Worm (Caenorhabditis elegans) whole organism, L3 larva: ENCODE results near the gene hda-4.
A peak's percentile ranks its signal among the peaks of the same experiment; 100 is the strongest.

ENCODE experiments used
- R02D3.7 ChIP-seq: fragments of 150-350 bp; optimal IDR thresholded peaks from 2 replicates; lab custom pipeline; 2014; ENCODE audit warnings: missing biosample characterization, missing genetic modification characterization
- ZK546.5 ChIP-seq: sonication (generic microtip); optimal IDR thresholded peaks from 2 replicates; lab custom pipeline; 2017; ENCODE audit warnings: missing biosample characterization, missing genetic modification characterization
- ceh-16 ChIP-seq: sonication (generic microtip); optimal IDR thresholded peaks from 2 replicates; lab custom pipeline; 2017; ENCODE audit warnings: missing biosample characterization, missing genetic modification characterization
- ceh-28 ChIP-seq: fragments of 150-350 bp; optimal IDR thresholded peaks from 2 replicates; lab custom pipeline; 2014; ENCODE audit warnings: missing biosample characterization, missing genetic modification reagents, missing genetic modification characterization
- ceh-82 ChIP-seq: fragments of 150-350 bp; optimal IDR thresholded peaks from 2 replicates; lab custom pipeline; 2014; ENCODE audit warnings: missing biosample characterization, missing genetic modification characterization
- ceh-9 ChIP-seq: sonication (generic microtip); optimal IDR thresholded peaks from 2 replicates; lab custom pipeline; 2018; ENCODE audit warnings: missing biosample characterization, missing genetic modification characterization
- daf-12 ChIP-seq: fragments of 150-350 bp; optimal IDR thresholded peaks from 2 replicates; lab custom pipeline; 2014; ENCODE audit warnings: missing biosample characterization, missing genetic modification reagents, missing genetic modification characterization
- egl-27 ChIP-seq: sonication (generic microtip); optimal IDR thresholded peaks from 4 replicates; lab custom pipeline; 2017; ENCODE audit warnings: missing biosample characterization, missing genetic modification reagents, missing genetic modification characterization
- elt-1 ChIP-seq: fragments of 150-350 bp; optimal IDR thresholded peaks from 2 replicates; lab custom pipeline; 2014; ENCODE audit warnings: missing biosample characterization, missing genetic modification characterization
- elt-3 ChIP-seq, 3 experiments: fragments of 150-350 bp in 1 of 3; sonication (generic microtip) in 2 of 3; optimal IDR thresholded peaks; 2 replicates in 2 of 3; 4 replicates in 1 of 3; lab custom pipeline; 2014 to 2017; ENCODE audit warnings: missing biosample characterization in 3 of 3, missing genetic modification characterization in 3 of 3
- eor-1 ChIP-seq, 2 experiments: fragments of 150-350 bp; optimal IDR thresholded peaks; 2 replicates each; lab custom pipeline; 2014 to 2018; ENCODE audit warnings: missing biosample characterization in 2 of 2, missing genetic modification characterization in 2 of 2
- fkh-2 ChIP-seq: fragments of 150-350 bp; optimal IDR thresholded peaks from 2 replicates; lab custom pipeline; 2014; ENCODE audit warnings: missing biosample characterization, missing genetic modification reagents, missing genetic modification characterization
- fos-1 ChIP-seq: fragments of 150-350 bp; optimal IDR thresholded peaks from 2 replicates; lab custom pipeline; 2014; ENCODE audit warnings: missing biosample characterization, missing genetic modification characterization
- hmg-11 ChIP-seq: sonication (generic microtip); optimal IDR thresholded peaks from 2 replicates; lab custom pipeline; 2016; ENCODE audit warnings: missing genetic modification characterization, missing compliant biosample characterization
- jun-1 ChIP-seq: fragments of 150-350 bp; optimal IDR thresholded peaks from 2 replicates; lab custom pipeline; 2014; ENCODE audit warnings: missing biosample characterization, missing genetic modification reagents, missing genetic modification characterization
- lin-39 ChIP-seq: fragments of 150-350 bp; optimal IDR thresholded peaks from 2 replicates; lab custom pipeline; 2018; ENCODE audit warnings: missing biosample characterization, missing genetic modification reagents, missing genetic modification characterization
- lsy-12 ChIP-seq: sonication (generic microtip); optimal IDR thresholded peaks from 2 replicates; lab custom pipeline; 2016; ENCODE audit warnings: mild to moderate bottlenecking, missing genetic modification characterization, missing compliant biosample characterization
- mdl-1 ChIP-seq: fragments of 150-350 bp; optimal IDR thresholded peaks from 2 replicates; lab custom pipeline; 2014; ENCODE audit warnings: missing biosample characterization, missing genetic modification characterization
- mml-1 ChIP-seq: fragments of 150-350 bp; sonication (generic microtip); optimal IDR thresholded peaks from 3 replicates; lab custom pipeline; 2014; ENCODE audit warnings: missing biosample characterization, missing genetic modification characterization
- nfya-1 ChIP-seq: sonication (generic microtip); optimal IDR thresholded peaks from 2 replicates; lab custom pipeline; 2017; ENCODE audit warnings: missing genetic modification characterization, mild to moderate bottlenecking, missing compliant biosample characterization, antibody characterized with exemption, moderate library complexity; ENCODE audit not compliant: insufficient read depth
- nhr-11 ChIP-seq: fragments of 150-350 bp; optimal IDR thresholded peaks from 2 replicates; lab custom pipeline; 2014; ENCODE audit warnings: missing biosample characterization, missing genetic modification characterization
- nhr-12 ChIP-seq: fragments of 150-350 bp; optimal IDR thresholded peaks from 2 replicates; lab custom pipeline; 2014; ENCODE audit warnings: missing biosample characterization, missing genetic modification characterization
- nhr-237 ChIP-seq: fragments of 150-350 bp; optimal IDR thresholded peaks from 2 replicates; lab custom pipeline; 2014; ENCODE audit warnings: missing biosample characterization, missing genetic modification characterization
- nhr-28 ChIP-seq: fragments of 150-350 bp; optimal IDR thresholded peaks from 2 replicates; lab custom pipeline; 2014; ENCODE audit warnings: missing biosample characterization, missing genetic modification characterization
- nhr-67 ChIP-seq: fragments of 150-350 bp; optimal IDR thresholded peaks from 2 replicates; lab custom pipeline; 2014; ENCODE audit warnings: missing biosample characterization, missing genetic modification characterization
- nhr-76 ChIP-seq: fragments of 150-350 bp; sonication (generic microtip); optimal IDR thresholded peaks from 5 replicates; lab custom pipeline; 2014; ENCODE audit warnings: missing biosample characterization, missing genetic modification characterization
- nhr-77 ChIP-seq: fragments of 150-350 bp; optimal IDR thresholded peaks from 2 replicates; lab custom pipeline; 2014; ENCODE audit warnings: missing biosample characterization, missing genetic modification characterization
- pha-4 ChIP-seq: fragments of 150-350 bp; optimal IDR thresholded peaks from 2 replicates; lab custom pipeline; 2014; ENCODE audit warnings: missing biosample characterization, missing genetic modification reagents, missing genetic modification characterization
- pqm-1 ChIP-seq: fragments of 150-350 bp; optimal IDR thresholded peaks from 2 replicates; lab custom pipeline; 2017; ENCODE audit warnings: missing biosample characterization, missing genetic modification characterization, inconsistent platforms
- sea-2 ChIP-seq: fragments of 150-350 bp; sonication (generic microtip); optimal IDR thresholded peaks from 4 replicates; lab custom pipeline; 2014; ENCODE audit warnings: missing biosample characterization, missing genetic modification reagents, missing genetic modification characterization
- skn-1 ChIP-seq: fragments of 150-350 bp; optimal IDR thresholded peaks from 2 replicates; lab custom pipeline; 2014; ENCODE audit warnings: missing biosample characterization, missing genetic modification characterization
- snpc-4 ChIP-seq: fragments of 150-350 bp; optimal IDR thresholded peaks from 2 replicates; lab custom pipeline; 2014; ENCODE audit warnings: missing biosample characterization, missing genetic modification characterization
- unc-39 ChIP-seq: sonication (generic microtip); optimal IDR thresholded peaks from 4 replicates; lab custom pipeline; 2017; ENCODE audit warnings: missing biosample characterization, missing genetic modification characterization
- zag-1 ChIP-seq: fragments of 150-350 bp; optimal IDR thresholded peaks from 2 replicates; lab custom pipeline; 2014; ENCODE audit warnings: missing biosample characterization, missing genetic modification characterization
- ztf-11 ChIP-seq: fragments of 150-350 bp; optimal IDR thresholded peaks from 2 replicates; lab custom pipeline; 2014; ENCODE audit warnings: missing biosample characterization, missing genetic modification characterization
- ztf-4 ChIP-seq: fragments of 150-350 bp; optimal IDR thresholded peaks from 2 replicates; lab custom pipeline; 2014; ENCODE audit warnings: missing biosample characterization, missing genetic modification characterization

hda-4 gene

ce11 chrX:16737478-16737877, 8.1 kb downstream of the hda-4 start:
- TF ChIP-seq R02D3.7 (tag; lab: Kevin White, UChicago) = no peak
- TF ChIP-seq pha-4 (tag; lab: Kevin White, UChicago) = no peak
- no peak for TF ChIP-seq mdl-1 (tag; lab: Kevin White, UChicago)
- peak; percentile 56 for TF ChIP-seq lin-39 (tag; lab: Kevin White, UChicago)
- no peak for TF ChIP-seq sea-2 (GFP tag; lab: Kevin White, UChicago)
- TF ChIP-seq nfya-1 (tag; lab: Kevin White, UChicago) = peak; percentile 17
- TF ChIP-seq nhr-28 (tag; lab: Kevin White, UChicago) = no peak
- no peak for TF ChIP-seq nhr-11 (tag; lab: Kevin White, UChicago)
- no peak for TF ChIP-seq ceh-82 (tag; lab: Kevin White, UChicago)
- TF ChIP-seq unc-39 = no peak
- no peak for TF ChIP-seq fkh-2 (tag; lab: Kevin White, UChicago)

ce11 chrX:16744940-16745339, 15.6 kb downstream of the hda-4 start, which contains the start of gene C10E2.2:
Gene C10E2.2 (plus strand): TSS chrX:16745240.
- TF ChIP-seq nfya-1 (tag; lab: Kevin White, UChicago) (no peak), elt-1 (tag; lab: Kevin White, UChicago) (no peak), fos-1 (tag; lab: Kevin White, UChicago) (no peak), nhr-12 (tag; lab: Kevin White, UChicago) (no peak), mdl-1 (tag; lab: Kevin White, UChicago) (no peak), hmg-11 (tag; lab: Kevin White, UChicago) (no peak), ZK546.5 (tag; lab: Kevin White, UChicago) (no peak), snpc-4 (tag; lab: Kevin White, UChicago) (no peak), elt-3 (tag; optimal IDR thresholded peaks at IDR 0.05; lab: Kevin White, UChicago) (no peak), daf-12 (tag; lab: Kevin White, UChicago) (no peak), ceh-28 (tag; lab: Kevin White, UChicago) (no peak), pqm-1 (tag; lab: Kevin White, UChicago) (no peak), eor-1 (tag; optimal IDR thresholded peaks at IDR 0.05; lab: Kevin White, UChicago) (no peak), nhr-76 (no peak), nhr-67 (tag; lab: Kevin White, UChicago) (no peak), mml-1 (tag; lab: Kevin White, UChicago) (no peak), ceh-9 (tag; lab: Kevin White, UChicago) (no peak), skn-1 (tag; lab: Kevin White, UChicago) (no peak), pha-4 (tag; lab: Kevin White, UChicago) (no peak), ztf-4 (tag; lab: Kevin White, UChicago) (no peak)
- TF ChIP-seq, all 47 proteins: peak for 0

ce11 chrX:16752196-16752595, 22.8 kb downstream of the hda-4 start:
- no peak for TF ChIP-seq nhr-67 (tag; lab: Kevin White, UChicago)
- TF ChIP-seq ceh-16 (tag; lab: Kevin White, UChicago) = no peak
- no peak for TF ChIP-seq nfya-1 (tag; lab: Kevin White, UChicago)
- no peak for TF ChIP-seq jun-1 (tag; lab: Kevin White, UChicago)
- no peak for TF ChIP-seq nhr-237 (tag; lab: Kevin White, UChicago)
- TF ChIP-seq nhr-11 (tag; lab: Kevin White, UChicago) = no peak
- no peak for TF ChIP-seq zag-1 (tag; lab: Kevin White, UChicago)
- TF ChIP-seq R02D3.7 (tag; lab: Kevin White, UChicago) = no peak
- no peak for TF ChIP-seq skn-1 (tag; lab: Kevin White, UChicago)
- TF ChIP-seq lsy-12 (tag; lab: Kevin White, UChicago) = no peak
- no peak for TF ChIP-seq ceh-82 (tag; lab: Kevin White, UChicago)
- TF ChIP-seq unc-39 = no peak
- TF ChIP-seq mdl-1 (tag; lab: Kevin White, UChicago) = no peak
- no peak for TF ChIP-seq fos-1 (tag; lab: Kevin White, UChicago)
- TF ChIP-seq, all 47 proteins: peak for 0

- no peak for TF ChIP-seq fos-1 (tag; lab: Kevin White, UChicago)
- no peak for TF ChIP-seq eor-1 (tag; optimal IDR thresholded peaks at IDR 0.05; lab: Kevin White, UChicago)
- no peak for TF ChIP-seq lin-39 (tag; lab: Kevin White, UChicago)
- TF ChIP-seq unc-39 = no peak
- TF ChIP-seq ztf-11 (tag; lab: Kevin White, UChicago) = no peak
- no peak for TF ChIP-seq ceh-28 (tag; lab: Kevin White, UChicago)
- TF ChIP-seq pha-4 (tag; lab: Kevin White, UChicago) = no peak
- TF ChIP-seq ceh-16 (tag; lab: Kevin White, UChicago) = no peak
- TF ChIP-seq sea-2 (GFP tag; lab: Kevin White, UChicago) = no peak
- TF ChIP-seq nhr-28 (tag; lab: Kevin White, UChicago) = no peak
- TF ChIP-seq nhr-77 (tag; lab: Kevin White, UChicago) = no peak
- no peak for TF ChIP-seq egl-27
- no peak for TF ChIP-seq snpc-4 (tag; lab: Kevin White, UChicago)
- TF ChIP-seq ZK546.5 (tag; lab: Kevin White, UChicago) = no peak
Measured at ce11 chrX:16754474-16754873, 25.1 kb downstream of the hda-4 start, which contains the start of gene C10E2.5. Gene C10E2.5 (minus strand): TSS chrX:16754574.
